Worm (Caenorhabditis elegans) whole organism, L3 larva: ENCODE measurements around the gene F15A8.1.
A peak's percentile ranks its signal among the peaks of the same experiment; 100 is the strongest.

Experiments used
- R02D3.7 ChIP-seq: fragments of 150-350 bp; optimal IDR thresholded peaks from 2 replicates; lab custom pipeline; 2014; ENCODE audit warnings: missing biosample characterization, missing genetic modification characterization
- ZK546.5 ChIP-seq: sonication (generic microtip); optimal IDR thresholded peaks from 2 replicates; lab custom pipeline; 2017; ENCODE audit warnings: missing biosample characterization, missing genetic modification characterization
- ceh-28 ChIP-seq: fragments of 150-350 bp; optimal IDR thresholded peaks from 2 replicates; lab custom pipeline; 2014; ENCODE audit warnings: missing biosample characterization, missing genetic modification reagents, missing genetic modification characterization
- ceh-82 ChIP-seq: fragments of 150-350 bp; optimal IDR thresholded peaks from 2 replicates; lab custom pipeline; 2014; ENCODE audit warnings: missing biosample characterization, missing genetic modification characterization
- daf-12 ChIP-seq: fragments of 150-350 bp; optimal IDR thresholded peaks from 2 replicates; lab custom pipeline; 2014; ENCODE audit warnings: missing biosample characterization, missing genetic modification reagents, missing genetic modification characterization
- egl-27 ChIP-seq: sonication (generic microtip); optimal IDR thresholded peaks from 4 replicates; lab custom pipeline; 2017; ENCODE audit warnings: missing biosample characterization, missing genetic modification reagents, missing genetic modification characterization
- egl-5 ChIP-seq: fragments of 150-350 bp; optimal IDR thresholded peaks from 2 replicates; lab custom pipeline; 2017; ENCODE audit warnings: missing biosample characterization, missing genetic modification reagents, missing genetic modification characterization, inconsistent platforms
- elt-2 ChIP-seq: sonication (generic microtip); optimal IDR thresholded peaks from 2 replicates; lab custom pipeline; 2016; ENCODE audit warnings: missing genetic modification reagents, mild to moderate bottlenecking, missing genetic modification characterization, missing compliant biosample characterization
- elt-3 ChIP-seq, 3 experiments: fragments of 150-350 bp in 1 of 3; sonication (generic microtip) in 2 of 3; optimal IDR thresholded peaks; 2 replicates in 2 of 3; 4 replicates in 1 of 3; lab custom pipeline; 2014 to 2017; ENCODE audit warnings: missing biosample characterization in 3 of 3, missing genetic modification characterization in 3 of 3
- eor-1 ChIP-seq, 2 experiments: fragments of 150-350 bp; optimal IDR thresholded peaks; 2 replicates each; lab custom pipeline; 2014 to 2018; ENCODE audit warnings: missing biosample characterization in 2 of 2, missing genetic modification characterization in 2 of 2
- fkh-10 ChIP-seq: sonication (generic microtip); optimal IDR thresholded peaks from 2 replicates; lab custom pipeline; 2017; ENCODE audit warnings: missing biosample characterization, missing genetic modification reagents, missing genetic modification characterization
- fkh-2 ChIP-seq: fragments of 150-350 bp; optimal IDR thresholded peaks from 2 replicates; lab custom pipeline; 2014; ENCODE audit warnings: missing biosample characterization, missing genetic modification reagents, missing genetic modification characterization
- fos-1 ChIP-seq: fragments of 150-350 bp; optimal IDR thresholded peaks from 2 replicates; lab custom pipeline; 2014; ENCODE audit warnings: missing biosample characterization, missing genetic modification characterization
- hmg-11 ChIP-seq: sonication (generic microtip); optimal IDR thresholded peaks from 2 replicates; lab custom pipeline; 2016; ENCODE audit warnings: missing genetic modification characterization, missing compliant biosample characterization
- jun-1 ChIP-seq: fragments of 150-350 bp; optimal IDR thresholded peaks from 2 replicates; lab custom pipeline; 2014; ENCODE audit warnings: missing biosample characterization, missing genetic modification reagents, missing genetic modification characterization
- lin-39 ChIP-seq: fragments of 150-350 bp; optimal IDR thresholded peaks from 2 replicates; lab custom pipeline; 2018; ENCODE audit warnings: missing biosample characterization, missing genetic modification reagents, missing genetic modification characterization
- lsy-12 ChIP-seq: sonication (generic microtip); optimal IDR thresholded peaks from 2 replicates; lab custom pipeline; 2016; ENCODE audit warnings: mild to moderate bottlenecking, missing genetic modification characterization, missing compliant biosample characterization
- mdl-1 ChIP-seq: fragments of 150-350 bp; optimal IDR thresholded peaks from 2 replicates; lab custom pipeline; 2014; ENCODE audit warnings: missing biosample characterization, missing genetic modification characterization
- mml-1 ChIP-seq: fragments of 150-350 bp; sonication (generic microtip); optimal IDR thresholded peaks from 3 replicates; lab custom pipeline; 2014; ENCODE audit warnings: missing biosample characterization, missing genetic modification characterization
- nfya-1 ChIP-seq: sonication (generic microtip); optimal IDR thresholded peaks from 2 replicates; lab custom pipeline; 2017; ENCODE audit warnings: missing genetic modification characterization, mild to moderate bottlenecking, missing compliant biosample characterization, antibody characterized with exemption, moderate library complexity; ENCODE audit not compliant: insufficient read depth
- nhr-11 ChIP-seq: fragments of 150-350 bp; optimal IDR thresholded peaks from 2 replicates; lab custom pipeline; 2014; ENCODE audit warnings: missing biosample characterization, missing genetic modification characterization
- nhr-12 ChIP-seq: fragments of 150-350 bp; optimal IDR thresholded peaks from 2 replicates; lab custom pipeline; 2014; ENCODE audit warnings: missing biosample characterization, missing genetic modification characterization
- nhr-23 ChIP-seq: fragments of 150-350 bp; optimal IDR thresholded peaks from 2 replicates; lab custom pipeline; 2014; ENCODE audit warnings: missing biosample characterization, missing genetic modification reagents, missing genetic modification characterization
- nhr-237 ChIP-seq: fragments of 150-350 bp; optimal IDR thresholded peaks from 2 replicates; lab custom pipeline; 2014; ENCODE audit warnings: missing biosample characterization, missing genetic modification characterization
- nhr-25 ChIP-seq: sonication (generic microtip); optimal IDR thresholded peaks from 2 replicates; lab custom pipeline; 2017; ENCODE audit warnings: missing biosample characterization, missing genetic modification characterization
- nhr-28 ChIP-seq: fragments of 150-350 bp; optimal IDR thresholded peaks from 2 replicates; lab custom pipeline; 2014; ENCODE audit warnings: missing biosample characterization, missing genetic modification characterization
- nhr-43 ChIP-seq: sonication (generic microtip); optimal IDR thresholded peaks from 2 replicates; lab custom pipeline; 2016; ENCODE audit warnings: mild to moderate bottlenecking, missing genetic modification characterization, missing compliant biosample characterization; ENCODE audit not compliant: poor library complexity, severe bottlenecking
- nhr-67 ChIP-seq: fragments of 150-350 bp; optimal IDR thresholded peaks from 2 replicates; lab custom pipeline; 2014; ENCODE audit warnings: missing biosample characterization, missing genetic modification characterization
- nhr-76 ChIP-seq: fragments of 150-350 bp; sonication (generic microtip); optimal IDR thresholded peaks from 5 replicates; lab custom pipeline; 2014; ENCODE audit warnings: missing biosample characterization, missing genetic modification characterization
- pha-4 ChIP-seq: fragments of 150-350 bp; optimal IDR thresholded peaks from 2 replicates; lab custom pipeline; 2014; ENCODE audit warnings: missing biosample characterization, missing genetic modification reagents, missing genetic modification characterization
- pqm-1 ChIP-seq: fragments of 150-350 bp; optimal IDR thresholded peaks from 2 replicates; lab custom pipeline; 2017; ENCODE audit warnings: missing biosample characterization, missing genetic modification characterization, inconsistent platforms
- sea-2 ChIP-seq: fragments of 150-350 bp; sonication (generic microtip); optimal IDR thresholded peaks from 4 replicates; lab custom pipeline; 2014; ENCODE audit warnings: missing biosample characterization, missing genetic modification reagents, missing genetic modification characterization
- skn-1 ChIP-seq: fragments of 150-350 bp; optimal IDR thresholded peaks from 2 replicates; lab custom pipeline; 2014; ENCODE audit warnings: missing biosample characterization, missing genetic modification characterization
- snpc-4 ChIP-seq: fragments of 150-350 bp; optimal IDR thresholded peaks from 2 replicates; lab custom pipeline; 2014; ENCODE audit warnings: missing biosample characterization, missing genetic modification characterization
- unc-39 ChIP-seq: sonication (generic microtip); optimal IDR thresholded peaks from 4 replicates; lab custom pipeline; 2017; ENCODE audit warnings: missing biosample characterization, missing genetic modification characterization
- unc-62 ChIP-seq: fragments of 150-350 bp; sonication (generic microtip); optimal IDR thresholded peaks from 4 replicates; lab custom pipeline; 2014; ENCODE audit warnings: missing biosample characterization, missing genetic modification reagents, missing genetic modification characterization
- ztf-11 ChIP-seq: fragments of 150-350 bp; optimal IDR thresholded peaks from 2 replicates; lab custom pipeline; 2014; ENCODE audit warnings: missing biosample characterization, missing genetic modification characterization

Gene F15A8.1

DNA sequence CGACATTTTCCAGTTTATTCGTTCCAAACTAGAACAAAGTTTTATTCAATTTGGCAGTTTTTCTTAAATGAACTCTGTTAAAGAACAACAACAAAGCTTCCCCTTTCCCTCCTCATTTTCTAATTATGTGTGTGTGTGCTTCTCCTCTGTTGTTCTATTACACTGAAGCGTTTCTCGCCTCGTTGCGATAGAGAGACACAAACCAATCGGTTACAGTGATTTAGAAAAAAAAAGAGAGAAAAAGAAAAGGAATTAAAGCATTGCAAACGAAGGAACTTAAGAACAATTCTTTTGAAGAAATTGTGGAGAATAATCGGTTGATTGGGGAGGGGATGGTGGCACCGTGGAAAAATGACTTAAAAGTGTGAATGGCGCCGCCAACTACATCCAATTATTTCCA, 3.2 kb upstream of the F15A8.1 start, which contains the start of gene cest-26:
Gene cest-26, minus strand, starts transcription at position 101 of the 400 bp plus-strand sequence.
- TF ChIP-seq daf-12 (tag; lab: Kevin White, UChicago) (no peak), elt-2 (tag; lab: Kevin White, UChicago) (peak; percentile 0)
- TF ChIP-seq, all 47 proteins: peak for 1

DNA sequence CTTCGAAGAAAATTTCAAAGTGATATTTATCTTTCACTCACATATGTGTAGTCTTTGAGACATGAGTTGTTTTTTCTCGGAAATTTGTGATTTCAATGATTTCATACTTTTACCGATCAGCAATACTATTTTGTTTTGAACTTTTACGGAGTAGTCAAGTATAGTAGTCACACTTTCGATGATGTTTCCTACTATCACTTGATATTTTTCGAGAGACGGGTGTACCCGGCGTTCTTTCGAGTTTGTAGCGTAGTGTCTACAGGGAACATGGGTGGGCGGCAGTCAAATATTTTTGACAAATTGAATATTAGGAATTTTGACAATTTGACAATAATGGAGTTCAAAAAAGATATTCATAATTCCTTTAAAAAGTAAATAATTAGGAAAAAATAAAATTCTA, 1.9 kb upstream of the F15A8.1 start:
- TF ChIP-seq R02D3.7 (tag; lab: Kevin White, UChicago) (no peak), egl-27 (tag; lab: Kevin White, UChicago) (no peak), nhr-23 (tag; lab: Kevin White, UChicago) (no peak), nhr-28 (no peak), nhr-76 (tag; lab: Kevin White, UChicago) (no peak), lsy-12 (tag; lab: Kevin White, UChicago) (no peak), nhr-12 (tag; lab: Kevin White, UChicago) (no peak), fkh-2 (tag; lab: Kevin White, UChicago) (no peak), jun-1 (no peak), mml-1 (no peak), nhr-43 (tag; lab: Kevin White, UChicago) (no peak), nhr-237 (tag; lab: Kevin White, UChicago) (no peak), daf-12 (tag; lab: Kevin White, UChicago) (no peak), fos-1 (tag; lab: Kevin White, UChicago) (no peak), egl-5 (no peak), eor-1 (tag; optimal IDR thresholded peaks at IDR 0.05; lab: Kevin White, UChicago) (no peak), nhr-25 (tag; lab: Kevin White, UChicago) (no peak), skn-1 (tag; lab: Kevin White, UChicago) (no peak)

DNA sequence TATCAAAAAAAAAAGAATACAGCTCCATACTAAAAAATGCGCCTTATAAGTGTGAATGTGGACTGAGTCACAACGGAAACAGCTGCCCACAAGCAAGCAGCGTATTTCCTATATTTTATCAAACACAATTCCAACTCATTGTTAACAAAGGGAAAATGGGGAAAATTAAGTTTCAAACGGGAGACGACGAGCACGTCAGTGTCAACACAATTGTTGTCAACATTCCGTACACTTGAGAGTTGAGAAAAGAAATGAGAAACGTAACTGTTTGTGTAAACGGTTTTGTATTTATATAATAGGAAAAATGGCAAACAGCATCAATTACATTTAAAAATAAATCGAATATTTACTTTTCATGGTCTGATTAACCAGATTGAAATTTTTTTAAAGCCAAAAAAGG, 1.1 kb upstream of the F15A8.1 start:
- TF ChIP-seq skn-1 (tag; lab: Kevin White, UChicago) (no peak), mdl-1 (no peak), pha-4 (tag; lab: Kevin White, UChicago) (peak; percentile 94), snpc-4 (no peak)

DNA sequence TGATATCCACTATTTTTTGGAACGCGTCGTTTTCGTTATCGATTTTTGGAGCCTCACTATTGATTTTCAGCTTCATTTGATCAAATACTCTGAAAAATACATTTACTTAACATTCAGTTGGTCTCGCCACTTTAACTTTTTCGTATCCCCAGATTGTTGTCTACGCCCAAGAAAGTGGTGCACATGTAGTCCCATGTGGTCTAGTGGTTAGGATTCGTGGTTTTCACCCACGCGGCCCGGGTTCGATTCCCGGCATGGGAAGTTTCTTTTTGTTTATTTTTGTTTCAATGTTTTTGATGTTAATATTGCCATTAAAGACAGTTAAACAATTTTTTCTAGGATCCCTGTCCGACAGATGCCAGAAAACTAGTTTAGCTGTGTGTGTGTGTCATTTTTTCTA, 3.3 kb downstream of the F15A8.1 start:
- TF ChIP-seq hmg-11 (peak; percentile 54), nhr-25 (tag; lab: Kevin White, UChicago) (peak; percentile 18), nhr-11 (peak; percentile 12), ceh-28 (peak; percentile 17), elt-3 (tag; optimal IDR thresholded peaks at IDR 0.05; lab: Kevin White, UChicago) (no peak), nhr-76 (tag; lab: Kevin White, UChicago) (peak; percentile 23), nhr-43 (tag; lab: Kevin White, UChicago) (peak; percentile 12), nhr-237 (tag; lab: Kevin White, UChicago) (no peak), mdl-1 (peak; percentile 6), jun-1 (peak; percentile 51), pqm-1 (tag; lab: Kevin White, UChicago) (peak; percentile 7), elt-2 (tag; lab: Kevin White, UChicago) (peak; percentile 8), R02D3.7 (tag; lab: Kevin White, UChicago) (no peak), sea-2 (GFP tag; lab: Kevin White, UChicago) (no peak), nfya-1 (tag; lab: Kevin White, UChicago) (peak; percentile 43), nhr-67 (tag; lab: Kevin White, UChicago) (no peak), pha-4 (tag; lab: Kevin White, UChicago) (peak; percentile 24)

DNA sequence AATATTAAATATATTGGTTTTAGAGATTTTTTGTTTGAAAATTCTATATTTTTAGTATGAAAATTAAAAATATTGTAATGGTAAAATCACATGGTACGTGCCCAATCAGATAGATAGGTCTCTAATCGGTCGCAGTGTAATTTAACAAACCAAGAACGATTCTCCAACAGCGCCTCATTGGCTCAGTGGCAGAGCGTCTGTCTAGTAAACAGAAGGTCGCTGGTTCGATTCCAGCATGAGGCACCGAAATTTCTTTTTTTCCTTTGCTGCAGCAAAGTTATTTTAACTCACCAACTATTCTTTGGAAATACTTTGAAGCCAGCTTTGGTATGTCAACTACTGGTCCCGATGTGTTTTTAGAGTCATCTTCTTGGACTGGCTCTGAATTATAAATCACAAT, 4.1 kb downstream of the F15A8.1 start:
- TF ChIP-seq hmg-11 (peak; percentile 34), ceh-82 (tag; lab: Kevin White, UChicago) (no peak), elt-2 (tag; lab: Kevin White, UChicago) (peak; percentile 33), nhr-43 (tag; lab: Kevin White, UChicago) (peak; percentile 59), nfya-1 (tag; lab: Kevin White, UChicago) (peak; percentile 53), pha-4 (tag; lab: Kevin White, UChicago) (peak; percentile 50)

DNA sequence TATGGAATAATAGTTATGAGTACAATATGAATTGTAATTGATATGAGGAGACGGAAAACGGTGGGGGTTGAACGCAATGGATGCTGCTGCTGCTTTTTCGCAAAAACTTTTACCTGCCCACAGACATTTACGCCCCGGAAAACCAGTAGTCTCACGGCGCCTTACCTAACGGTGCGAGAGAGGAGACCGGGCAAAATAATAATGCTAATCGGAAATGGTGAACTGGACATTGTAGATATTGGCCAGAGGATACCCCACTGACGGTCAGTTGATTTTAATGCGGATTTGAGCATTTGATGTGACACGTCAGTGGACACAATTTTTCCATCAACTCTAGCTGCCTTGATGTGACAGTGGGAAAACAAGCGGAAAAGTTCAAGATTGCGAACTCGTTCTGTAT, 7.5 kb downstream of the F15A8.1 start, which contains the start of gene mltn-13:
Gene mltn-13, minus strand, starts transcription at position 101 of the 400 bp plus-strand sequence.
- TF ChIP-seq unc-62 (GFP tag; lab: Kevin White, UChicago) (no peak), fos-1 (tag; lab: Kevin White, UChicago) (no peak), nhr-237 (tag; lab: Kevin White, UChicago) (no peak), nfya-1 (tag; lab: Kevin White, UChicago) (no peak), ztf-11 (tag; lab: Kevin White, UChicago) (no peak), unc-39 (tag; lab: Kevin White, UChicago) (no peak), snpc-4 (no peak), elt-2 (tag; lab: Kevin White, UChicago) (no peak), ceh-28 (no peak), ZK546.5 (tag; lab: Kevin White, UChicago) (no peak), fkh-10 (GFP tag; lab: Kevin White, UChicago) (no peak), pqm-1 (tag; lab: Kevin White, UChicago) (no peak), lin-39 (tag; lab: Kevin White, UChicago) (no peak), egl-5 (no peak), mml-1 (no peak), R02D3.7 (tag; lab: Kevin White, UChicago) (no peak)
